Worm (Caenorhabditis elegans) whole organism, midembryonic: Measurements from ENCODE around the gene F32D8.15.

Experiments
- T22C8.4 ChIP-seq: fragments of 200-800 bp; sonication (Bioruptor generic); IDR thresholded peaks from 2 replicates; pipeline ENCODE4 v1.3.6; 2022; ENCODE audit warnings: missing genetic modification characterization, missing compliant biosample characterization
- cog-1 ChIP-seq: sonication (generic microtip); optimal IDR thresholded peaks from 2 replicates; lab custom pipeline; 2016; ENCODE audit warnings: missing genetic modification characterization, missing compliant biosample characterization
- flt-1 ChIP-seq: fragments of 200-800 bp; sonication (Bioruptor generic); IDR thresholded peaks from 2 replicates; pipeline ENCODE4 v1.3.6; 2022; ENCODE audit warnings: missing genetic modification characterization, missing compliant biosample characterization
- klf-2 ChIP-seq: fragments of 200-800 bp; sonication (Bioruptor generic); conservative IDR thresholded peaks from 2 replicates; pipeline ENCODE4 v1.3.6; 2022; ENCODE audit warnings: missing genetic modification reagents, missing genetic modification characterization, missing compliant biosample characterization
- ref-1 ChIP-seq: fragments of 200-800 bp; sonication (Bioruptor generic); conservative IDR thresholded peaks from 2 replicates; pipeline ENCODE4 v1.3.6; 2022; ENCODE audit warnings: missing genetic modification reagents, missing genetic modification characterization, missing compliant biosample characterization
- tab-1 ChIP-seq: fragments of 200-800 bp; sonication (Bioruptor generic); IDR thresholded peaks from 2 replicates; pipeline ENCODE4 v1.3.6; 2022; ENCODE audit warnings: missing genetic modification characterization, missing compliant biosample characterization
- ztf-23 ChIP-seq: fragments of 200-800 bp; sonication (Bioruptor generic); IDR thresholded peaks from 2 replicates; pipeline ENCODE4 v1.3.6; 2022; ENCODE audit warnings: missing genetic modification reagents, missing genetic modification characterization, missing compliant biosample characterization

DNA sequence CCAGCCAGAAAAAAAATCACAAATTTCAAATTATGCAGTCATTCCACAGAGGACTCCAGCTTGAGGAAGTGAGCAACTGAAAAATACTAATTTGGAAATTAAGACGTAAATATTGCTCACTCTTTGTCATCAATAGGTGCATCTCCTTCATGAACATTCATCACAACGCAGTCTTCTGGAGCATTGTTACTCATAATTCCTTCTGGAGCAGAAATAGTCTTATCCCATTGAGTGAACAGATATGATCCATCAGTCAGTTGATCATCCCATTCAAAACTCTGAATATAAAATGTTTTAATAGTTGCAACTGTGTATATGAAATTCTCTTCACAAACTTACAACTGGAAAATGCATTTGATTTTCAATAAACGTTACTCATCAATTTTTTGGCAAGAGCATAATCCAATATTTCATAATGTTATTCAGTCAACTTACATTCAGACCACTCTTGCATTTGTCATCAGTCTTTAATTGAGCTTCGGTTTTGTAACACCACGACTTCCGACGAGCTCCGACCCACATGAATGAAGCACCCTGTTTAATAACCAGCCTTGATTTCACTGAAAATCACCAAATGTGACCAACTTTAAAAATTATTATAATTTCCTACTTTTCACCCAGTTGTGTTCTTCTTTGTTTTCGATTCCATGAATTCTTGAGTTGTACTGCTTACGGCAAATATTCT is 49.8 kb downstream of the F32D8.15 start:
- TF ChIP-seq flt-1 (GFP tag; lab: Robert Waterston, UW) = no peak
- no peak for TF ChIP-seq cog-1 (tag; lab: Kevin White, UChicago)
- no peak for TF ChIP-seq tab-1 (GFP tag; lab: Robert Waterston, UW)
- no peak for TF ChIP-seq ref-1 (GFP tag; lab: Robert Waterston, UW)
- TF ChIP-seq T22C8.4 = no peak
- TF ChIP-seq ztf-23 (GFP tag; lab: Robert Waterston, UW) = no peak
- no peak for TF ChIP-seq klf-2 (GFP tag; lab: Robert Waterston, UW)
